Worm (Caenorhabditis elegans) whole organism, late embryonic: ENCODE data around the gene Y43B11AL.1.

Source experiments
- ceh-2 ChIP-seq: sonication (generic microtip); optimal IDR thresholded peaks from 2 replicates; lab custom pipeline; 2016; ENCODE audit warnings: missing genotype, missing genetic modification characterization, missing compliant biosample characterization
- dmd-4 ChIP-seq: sonication (generic microtip); optimal IDR thresholded peaks from 2 replicates; lab custom pipeline; 2016; ENCODE audit warnings: borderline replicate concordance, missing genetic modification characterization, missing compliant biosample characterization
- pha-2 ChIP-seq: sonication (generic microtip); optimal IDR thresholded peaks from 2 replicates; lab custom pipeline; 2017; ENCODE audit warnings: mild to moderate bottlenecking, missing genetic modification characterization, missing compliant biosample characterization
- pha-4 ChIP-seq: fragments of 150-350 bp; optimal IDR thresholded peaks from 2 replicates; lab custom pipeline; 2018; ENCODE audit warnings: missing biosample characterization, missing genetic modification reagents, missing genetic modification characterization
- pros-1 ChIP-seq: fragments of 150-350 bp; optimal IDR thresholded peaks from 2 replicates; lab custom pipeline; 2014; ENCODE audit warnings: missing biosample characterization, missing genetic modification reagents, missing genetic modification characterization
- ttx-3 ChIP-seq: sonication (generic microtip); optimal IDR thresholded peaks from 2 replicates; lab custom pipeline; 2016; ENCODE audit warnings: missing genetic modification reagents, missing genetic modification characterization, missing compliant biosample characterization

DNA sequence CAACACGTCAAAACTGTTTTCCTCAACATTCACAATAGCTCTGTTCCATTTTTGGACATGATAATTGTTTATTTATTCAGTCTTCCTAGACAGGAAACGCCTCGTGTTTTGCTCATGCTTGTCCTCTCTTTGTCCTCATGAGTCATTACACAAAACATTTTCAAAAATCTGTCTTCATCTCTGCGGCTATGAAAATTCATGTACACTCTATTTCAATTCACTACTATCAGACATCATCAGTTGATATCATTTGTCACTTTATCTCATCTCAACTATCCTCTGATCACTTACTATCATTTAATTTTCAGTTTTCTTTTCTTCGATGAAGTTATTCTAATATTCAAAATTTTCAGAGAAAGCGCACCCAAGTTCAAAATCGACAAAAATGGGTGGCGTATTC, 41.3 kb upstream of the Y43B11AL.1 start, which contains the start of gene adah-1:
- TF ChIP-seq dmd-4 (tag; lab: Kevin White, UChicago) (no peak), ttx-3 (tag; lab: Kevin White, UChicago) (no peak), pha-2 (tag; lab: Kevin White, UChicago) (no peak), pros-1 (tag; lab: Kevin White, UChicago) (no peak), pha-4 (tag; lab: Kevin White, UChicago) (no peak), ceh-2 (tag; lab: Kevin White, UChicago) (no peak)
